Worm (Caenorhabditis elegans) whole organism, L4 larva: Measurements from ENCODE around the gene T22F3.12.

Experiments
- nhr-76 ChIP-seq: fragments of 150-350 bp; optimal IDR thresholded peaks from 2 replicates; lab custom pipeline; 2014; ENCODE audit warnings: missing biosample characterization, missing genetic modification characterization
- pqm-1 ChIP-seq: sonication (generic microtip); optimal IDR thresholded peaks from 2 replicates; lab custom pipeline; 2017; ENCODE audit warnings: missing biosample characterization, missing genetic modification characterization
- ztf-7 ChIP-seq: fragments of 150-350 bp; optimal IDR thresholded peaks from 2 replicates; lab custom pipeline; 2014; ENCODE audit warnings: missing biosample characterization, missing genetic modification characterization

DNA sequence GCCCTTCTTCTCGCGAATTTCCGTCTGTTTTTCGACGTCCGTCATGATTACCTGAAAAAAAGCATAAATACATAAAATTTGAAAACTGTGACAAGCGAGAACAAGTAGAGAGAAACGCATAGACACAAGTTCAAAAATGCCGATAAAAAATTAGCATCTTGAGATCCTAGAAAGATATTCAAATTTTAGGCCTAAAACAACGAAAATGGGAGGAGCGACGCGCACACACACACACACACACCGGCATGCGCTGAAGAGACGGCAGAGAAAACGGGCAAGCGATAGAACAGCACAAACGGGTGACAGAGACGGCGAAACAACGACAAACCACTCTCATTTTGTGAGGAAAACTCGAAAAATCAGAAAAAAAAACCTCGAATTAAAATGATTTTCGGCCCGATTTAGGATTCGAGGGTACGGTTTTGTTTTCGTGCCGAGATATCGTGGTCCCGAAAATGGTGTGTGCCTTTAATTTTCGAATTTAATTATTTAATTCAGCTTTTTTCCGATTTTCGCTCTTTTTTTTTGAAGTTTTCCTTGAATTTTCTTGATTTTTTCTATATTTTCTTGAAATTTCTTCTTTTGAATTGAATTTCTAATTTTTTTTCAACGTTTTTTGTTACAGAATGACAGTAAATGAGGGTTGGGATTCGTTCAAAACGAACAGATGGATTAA is 5.8 kb downstream of the T22F3.12 start, which contains the start of the genes rpl-11.1 and T22F3.2:
- TF ChIP-seq nhr-76 (tag; lab: Kevin White, UChicago) (no peak), ztf-7 (tag; lab: Kevin White, UChicago) (no peak), pqm-1 (no peak)
